Worm (Caenorhabditis elegans): ENCODE measurements around the gene rpt-4.

rpt-4 gene

ce11 chrII:18787-19186 lies 27.2 kb downstream of the rpt-4 start (continued):
- TF ChIP-seq F37B4.10 (GFP tag; IDR thresholded peaks at IDR 0.05) = no peak
- TF ChIP-seq mel-28 (tag; optimal IDR thresholded peaks at IDR 0.05; ENCODE audit: borderline replicate concordance) = no peak
- TF ChIP-seq nhr-27 (tag; optimal IDR thresholded peaks at IDR 0.05) = no peak
- no peak for TF ChIP-seq madf-3 (GFP tag; IDR thresholded peaks at IDR 0.05)
- no peak for TF ChIP-seq mes-4 (tag; optimal IDR thresholded peaks at IDR 0.05)
- no peak for TF ChIP-seq B0035.1 (tag; optimal IDR thresholded peaks at IDR 0.05)
- no peak for TF ChIP-seq ceh-79 (tag; optimal IDR thresholded peaks at IDR 0.05)
- no peak for TF ChIP-seq die-1 (tag; optimal IDR thresholded peaks at IDR 0.05)
- TF ChIP-seq aptf-3 (GFP tag; IDR thresholded peaks at IDR 0.05) = no peak
- TF ChIP-seq ztf-28 (GFP tag; IDR thresholded peaks at IDR 0.05) = no peak
- TF ChIP-seq hrde-1 (tag; optimal IDR thresholded peaks at IDR 0.05; ENCODE audit: borderline replicate concordance) = no peak
- no peak for TF ChIP-seq sptf-2 (GFP tag; optimal IDR thresholded peaks at IDR 0.05)
- TF ChIP-seq egl-18 (GFP tag; IDR thresholded peaks at IDR 0.05) = no peak
- no peak for TF ChIP-seq lsl-1 (GFP tag; optimal IDR thresholded peaks at IDR 0.05)
- peak; percentile 93 for TF ChIP-seq attf-5 (GFP tag; optimal IDR thresholded peaks at IDR 0.05)
- no peak for TF ChIP-seq ceh-40 (GFP tag; IDR thresholded peaks at IDR 0.05)
- TF ChIP-seq him-1 (tag; optimal IDR thresholded peaks at IDR 0.05) = no peak
- peak; percentile 28 for TF ChIP-seq ZK185.1 (tag; optimal IDR thresholded peaks at IDR 0.05; ENCODE audit: poor library complexity, severe bottlenecking)
- TF ChIP-seq B0261.1 (tag; optimal IDR thresholded peaks at IDR 0.05) = no peak
- no peak for TF ChIP-seq F22D6.2 (tag; optimal IDR thresholded peaks at IDR 0.05)
- no peak for TF ChIP-seq dpff-1 (tag; optimal IDR thresholded peaks at IDR 0.05)
- TF ChIP-seq tbp1 (GFP tag; optimal IDR thresholded peaks at IDR 0.05) = no peak
- peak; percentile 89 to 93 for TF ChIP-seq let-607 (tag; optimal IDR thresholded peaks at IDR 0.05)
- TF ChIP-seq madf-10 (tag; optimal IDR thresholded peaks at IDR 0.05) = peak; percentile 96
- TF ChIP-seq T07F8.4 (tag; optimal IDR thresholded peaks at IDR 0.05) = no peak
- TF ChIP-seq egrh-3 (GFP tag; IDR thresholded peaks at IDR 0.05) = no peak
- no peak for TF ChIP-seq gei-17 (GFP tag; optimal IDR thresholded peaks at IDR 0.05)
- TF ChIP-seq tlf-1 (GFP tag; optimal IDR thresholded peaks at IDR 0.05) = no peak
- no peak for TF ChIP-seq ceh-58 (GFP tag; IDR thresholded peaks at IDR 0.05)
- TF ChIP-seq nfyb-1 (GFP tag; IDR thresholded peaks at IDR 0.05) = peak; percentile 44
- TF ChIP-seq F57C9.4 (tag; optimal IDR thresholded peaks at IDR 0.05) = no peak
- TF ChIP-seq Y79H2A.3 (GFP tag; conservative IDR thresholded peaks at IDR 0.05) = no peak
- no peak for TF ChIP-seq aptf-2 (GFP tag; conservative IDR thresholded peaks at IDR 0.05)
- TF ChIP-seq F52B5.7 (tag; optimal IDR thresholded peaks at IDR 0.05) = no peak
- TF ChIP-seq cebp-1 (GFP tag; IDR thresholded peaks at IDR 0.05) = peak; percentile 55; the same call in 1 of the 2 replicates
- no peak for TF ChIP-seq cebp-1 (tag; optimal IDR thresholded peaks at IDR 0.05)
- TF ChIP-seq ztf-22 (GFP tag; optimal IDR thresholded peaks at IDR 0.05) = no peak
- TF ChIP-seq F33H1.4 (GFP tag; IDR thresholded peaks at IDR 0.05) = no peak
- no peak for TF ChIP-seq ets-4 (GFP tag; optimal IDR thresholded peaks at IDR 0.05)
- TF ChIP-seq attf-6 (GFP tag; IDR thresholded peaks at IDR 0.05) = no peak
- TF ChIP-seq ztf-3 (GFP tag; optimal IDR thresholded peaks at IDR 0.05) = peak; percentile 16
- no peak for TF ChIP-seq bed-2 (GFP tag; IDR thresholded peaks at IDR 0.05)
- TF ChIP-seq somi-1 (GFP tag; optimal IDR thresholded peaks at IDR 0.05) = peak; percentile 17
- peak; percentile 65; the same call in 1 of the 2 replicates for TF ChIP-seq lin-26 (GFP tag; IDR thresholded peaks at IDR 0.05)
- TF ChIP-seq rpc-1 (optimal IDR thresholded peaks at IDR 0.05) = no peak
- no peak for TF ChIP-seq rpc-1 (tag; optimal IDR thresholded peaks at IDR 0.05)
- TF ChIP-seq madf-8 (GFP tag; conservative IDR thresholded peaks at IDR 0.05) = no peak
- no peak for TF ChIP-seq F57A8.1 (GFP tag; optimal IDR thresholded peaks at IDR 0.05)
- peak; percentile 58; the same call in 1 of the 2 replicates for TF ChIP-seq let-526 (GFP tag; IDR thresholded peaks at IDR 0.05)
- no peak for TF ChIP-seq lag-1 (GFP tag; IDR thresholded peaks at IDR 0.05)

All from whole organism, young adult.